Fruit fly (Drosophila melanogaster) whole organism: ENCODE data around the gene CG10725.

ENCODE experiments used
- CG8478 ChIP-seq: fragments of >200 bp; optimal IDR thresholded peaks from 2 replicates; lab custom pipeline; 2018; ENCODE audit warnings: inconsistent platforms
- Dll ChIP-seq: fragments of >200 bp; optimal IDR thresholded peaks from 2 replicates; lab custom pipeline; 2017
- EcR ChIP-seq, 2 experiments: fragments of >200 bp; optimal IDR thresholded peaks; 2 replicates each; lab custom pipeline; 2017; ENCODE audit warnings: missing biosample characterization in 2 of 2, missing genetic modification characterization in 2 of 2, missing genetic modification reagents in 2 of 2
- pan ChIP-seq: fragments of >200 bp; optimal IDR thresholded peaks from 2 replicates; lab custom pipeline; 2017
- psq ChIP-seq: fragments of >200 bp; optimal IDR thresholded peaks from 2 replicates; lab custom pipeline; 2017
- usp ChIP-seq: fragments of >200 bp; optimal IDR thresholded peaks from 2 replicates; lab custom pipeline; 2017; ENCODE audit warnings: missing biosample characterization, missing genetic modification characterization, mixed read lengths

- TF ChIP-seq psq (lab: Kevin White, UChicago) (no peak), Dll (lab: Kevin White, UChicago) (no peak), usp (GFP tag; lab: Kevin White, UChicago) (no peak), pan (lab: Kevin White, UChicago) (no peak), CG8478 (lab: Kevin White, UChicago) (no peak), EcR (GFP tag; optimal IDR thresholded peaks at IDR 0.05; lab: Kevin White, UChicago) (no peak)
These were observed 30.9 kb upstream of the CG10725 start for dm6 chr3L:13406873-13407272.
